Worm (Caenorhabditis elegans) whole organism, L2 larva: ENCODE measurements around the gene catp-4.

ENCODE experiments used
- C34F6.9 ChIP-seq: fragments of 150-350 bp; optimal IDR thresholded peaks from 2 replicates; lab custom pipeline; 2014; ENCODE audit warnings: missing biosample characterization, missing genetic modification characterization
- Y55F3AM.14 ChIP-seq: fragments of 200-800 bp; sonication (Bioruptor generic); optimal IDR thresholded peaks from 2 replicates; lab custom pipeline; 2018; ENCODE audit warnings: mild to moderate bottlenecking, missing genetic modification characterization, missing compliant biosample characterization
- alr-1 ChIP-seq: fragments of 150-350 bp; optimal IDR thresholded peaks from 2 replicates; lab custom pipeline; 2014; ENCODE audit warnings: missing biosample characterization, missing genetic modification characterization
- aly-2 ChIP-seq: fragments of 150-350 bp; optimal IDR thresholded peaks from 2 replicates; lab custom pipeline; 2014; ENCODE audit warnings: missing biosample characterization, missing genetic modification characterization
- ama-1 ChIP-seq: fragments of 150-350 bp; optimal IDR thresholded peaks from 2 replicates; lab custom pipeline; 2018; ENCODE audit warnings: inconsistent platforms
- blmp-1 ChIP-seq: sonication (generic microtip); optimal IDR thresholded peaks from 2 replicates; lab custom pipeline; 2017; ENCODE audit warnings: missing genetic modification characterization, mild to moderate bottlenecking, missing compliant biosample characterization, antibody characterized with exemption, moderate library complexity; ENCODE audit not compliant: insufficient read depth
- ceh-16 ChIP-seq: fragments of 150-350 bp; optimal IDR thresholded peaks from 2 replicates; lab custom pipeline; 2014; ENCODE audit warnings: missing biosample characterization, missing genetic modification characterization
- ceh-82 ChIP-seq: fragments of 150-350 bp; optimal IDR thresholded peaks from 2 replicates; lab custom pipeline; 2014; ENCODE audit warnings: missing biosample characterization, missing genetic modification characterization
- crh-2 ChIP-seq: sonication (generic microtip); optimal IDR thresholded peaks from 2 replicates; lab custom pipeline; 2017; ENCODE audit warnings: missing biosample characterization, missing genetic modification characterization
- dmd-4 ChIP-seq: sonication (generic microtip); optimal IDR thresholded peaks from 2 replicates; lab custom pipeline; 2017; ENCODE audit warnings: missing biosample characterization, missing genetic modification characterization
- egl-27 ChIP-seq: sonication (generic microtip); optimal IDR thresholded peaks from 3 replicates; lab custom pipeline; 2017; ENCODE audit warnings: missing biosample characterization, missing genetic modification reagents, missing genetic modification characterization
- elt-1 ChIP-seq: fragments of 150-350 bp; optimal IDR thresholded peaks from 2 replicates; lab custom pipeline; 2014; ENCODE audit warnings: missing biosample characterization, missing genetic modification characterization
- gmeb-1 ChIP-seq: fragments of 150-350 bp; optimal IDR thresholded peaks from 2 replicates; lab custom pipeline; 2014; ENCODE audit warnings: missing biosample characterization, missing genetic modification characterization
- lin-11 ChIP-seq: fragments of 150-350 bp; sonication (generic microtip); optimal IDR thresholded peaks from 2 replicates; lab custom pipeline; 2014; ENCODE audit warnings: missing biosample characterization, missing genetic modification characterization, inconsistent platforms, mixed read lengths
- lin-39 ChIP-seq: fragments of 150-350 bp; optimal IDR thresholded peaks from 2 replicates; lab custom pipeline; 2014; ENCODE audit warnings: missing biosample characterization, missing genetic modification reagents, missing genetic modification characterization
- lsy-2 ChIP-seq, 2 experiments: fragments of 150-350 bp in 1 of 2; sonication (generic microtip) in 1 of 2; optimal IDR thresholded peaks; 2 replicates each; lab custom pipeline; 2014 to 2017; ENCODE audit warnings: missing biosample characterization in 2 of 2, missing genetic modification characterization in 2 of 2
- mbf-1 ChIP-seq: sonication (generic microtip); optimal IDR thresholded peaks from 2 replicates; lab custom pipeline; 2017; ENCODE audit warnings: missing biosample characterization, missing genetic modification characterization
- mdl-1 ChIP-seq, 2 experiments: fragments of 150-350 bp in 1 of 2; sonication (generic microtip) in 1 of 2; optimal IDR thresholded peaks; 2 replicates each; lab custom pipeline; 2017; ENCODE audit warnings: missing biosample characterization in 2 of 2, missing genetic modification characterization in 2 of 2
- nhr-11 ChIP-seq: fragments of 150-350 bp; optimal IDR thresholded peaks from 2 replicates; lab custom pipeline; 2014; ENCODE audit warnings: missing biosample characterization, missing genetic modification characterization
- nhr-129 ChIP-seq: fragments of 150-350 bp; optimal IDR thresholded peaks from 2 replicates; lab custom pipeline; 2014; ENCODE audit warnings: missing biosample characterization, missing genetic modification characterization
- nhr-21 ChIP-seq: fragments of 150-350 bp; optimal IDR thresholded peaks from 2 replicates; lab custom pipeline; 2014; ENCODE audit warnings: missing biosample characterization, missing genetic modification characterization
- nhr-23 ChIP-seq: fragments of 150-350 bp; optimal IDR thresholded peaks from 2 replicates; lab custom pipeline; 2014; ENCODE audit warnings: missing biosample characterization, missing genetic modification reagents, missing genetic modification characterization
- nhr-6 ChIP-seq: fragments of 150-350 bp; optimal IDR thresholded peaks from 2 replicates; lab custom pipeline; 2014; ENCODE audit warnings: missing biosample characterization, missing genetic modification characterization
- nhr-77 ChIP-seq: fragments of 150-350 bp; optimal IDR thresholded peaks from 2 replicates; lab custom pipeline; 2014; ENCODE audit warnings: missing biosample characterization, missing genetic modification characterization
- sem-4 ChIP-seq: fragments of 150-350 bp; optimal IDR thresholded peaks from 2 replicates; lab custom pipeline; 2014; ENCODE audit warnings: missing biosample characterization, missing genetic modification reagents, missing genetic modification characterization
- skn-1 ChIP-seq: sonication (generic microtip); optimal IDR thresholded peaks from 2 replicates; lab custom pipeline; 2017; ENCODE audit warnings: missing biosample characterization, missing genetic modification characterization
- sma-3 ChIP-seq: sonication (generic microtip); optimal IDR thresholded peaks from 2 replicates; lab custom pipeline; 2016; ENCODE audit warnings: missing genetic modification reagents, missing genetic modification characterization, missing compliant biosample characterization
- sma-9 ChIP-seq, 2 experiments: fragments of 150-350 bp in 1 of 2; sonication (generic microtip) in 1 of 2; optimal IDR thresholded peaks; 2 replicates each; lab custom pipeline; 2014 to 2016; ENCODE audit warnings: missing genetic modification characterization in 2 of 2, mild to moderate bottlenecking in 1 of 2, missing biosample characterization in 1 of 2, missing compliant biosample characterization in 1 of 2, missing genetic modification reagents in 1 of 2, moderate library complexity in 1 of 2
- snpc-4 ChIP-seq: fragments of 150-350 bp; optimal IDR thresholded peaks from 2 replicates; lab custom pipeline; 2014; ENCODE audit warnings: missing biosample characterization, missing genetic modification characterization
- unc-39 ChIP-seq: fragments of 150-350 bp; optimal IDR thresholded peaks from 2 replicates; lab custom pipeline; 2014; ENCODE audit warnings: missing biosample characterization, missing genetic modification characterization
- unc-55 ChIP-seq: fragments of 150-350 bp; sonication (generic microtip); optimal IDR thresholded peaks from 3 replicates; lab custom pipeline; 2014; ENCODE audit warnings: missing biosample characterization, missing genetic modification reagents, missing genetic modification characterization
- unc-62 ChIP-seq: fragments of 150-350 bp; optimal IDR thresholded peaks from 2 replicates; lab custom pipeline; 2014; ENCODE audit warnings: missing biosample characterization, missing genetic modification reagents, missing genetic modification characterization
- ztf-1 ChIP-seq: fragments of 200-800 bp; sonication (Bioruptor generic); conservative IDR thresholded peaks from 2 replicates; pipeline ENCODE4 v1.3.6; 2022; ENCODE audit warnings: missing genetic modification characterization, missing compliant biosample characterization
- ztf-4 ChIP-seq: fragments of 150-350 bp; optimal IDR thresholded peaks from 2 replicates; lab custom pipeline; 2014; ENCODE audit warnings: missing biosample characterization, missing genetic modification characterization

Gene catp-4

ce11 chrII:14618764-14619163, 25.4 kb downstream of the catp-4 start:
- no peak for TF ChIP-seq ceh-16 (tag; lab: Kevin White, UChicago)
- TF ChIP-seq sma-3 (GFP tag; lab: Kevin White, UChicago), result peak; percentile 1
- TF ChIP-seq nhr-21, result peak; percentile 1

- no peak for TF ChIP-seq dmd-4 (tag; lab: Kevin White, UChicago)
- peak; percentile 28 for TF ChIP-seq sma-9 (GFP tag; optimal IDR thresholded peaks at IDR 0.05; lab: Kevin White, UChicago)
- no peak for TF ChIP-seq sma-9 (tag; optimal IDR thresholded peaks at IDR 0.05; lab: Kevin White, UChicago)
- no peak for TF ChIP-seq nhr-11 (tag; lab: Kevin White, UChicago)
- TF ChIP-seq nhr-23 (tag; lab: Kevin White, UChicago), result no peak
- peak; percentile 40 for TF ChIP-seq nhr-21
- TF ChIP-seq sem-4, result no peak
- TF ChIP-seq crh-2 (tag; lab: Kevin White, UChicago), result no peak
Measured at ce11 chrII:14619806-14620205, 26.4 kb downstream of the catp-4 start.

DNA sequence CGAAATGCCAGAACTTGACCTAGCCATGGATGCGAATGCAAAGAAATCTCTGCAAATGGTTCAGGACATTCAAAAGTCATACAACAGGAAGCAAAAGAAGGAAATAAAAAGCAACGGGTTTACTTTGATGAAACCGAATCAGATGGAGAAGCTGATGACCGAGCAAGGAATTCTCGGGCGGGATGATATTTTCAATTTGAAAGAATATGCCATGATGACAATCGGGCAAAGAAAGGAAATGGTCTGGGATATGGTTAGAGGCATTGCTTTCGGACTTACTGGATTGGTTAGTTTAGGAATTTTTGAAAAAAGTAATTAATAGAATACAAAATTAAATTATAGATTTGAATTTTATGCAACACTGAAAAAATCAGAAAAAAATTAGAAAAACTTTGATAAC, 27.3 kb downstream of the catp-4 start:
- TF ChIP-seq ztf-1 (GFP tag; lab: Robert Waterston, UW) (no peak), lin-11 (tag; lab: Kevin White, UChicago) (no peak), lin-39 (tag; lab: Kevin White, UChicago) (no peak), gmeb-1 (tag; lab: Kevin White, UChicago) (no peak), crh-2 (tag; lab: Kevin White, UChicago) (no peak), nhr-21 (no peak), C34F6.9 (tag; lab: Kevin White, UChicago) (no peak), ceh-82 (no peak), unc-39 (tag; lab: Kevin White, UChicago) (no peak), mbf-1 (tag; lab: Kevin White, UChicago) (no peak), snpc-4 (tag; lab: Kevin White, UChicago) (no peak), nhr-129 (no peak), ztf-4 (tag; lab: Kevin White, UChicago) (no peak), mdl-1 (tag; optimal IDR thresholded peaks at IDR 0.05; lab: Kevin White, UChicago) (no peak), ama-1 (lab: Kevin White, UChicago) (no peak), elt-1 (tag; lab: Kevin White, UChicago) (no peak), lsy-2 (tag; optimal IDR thresholded peaks at IDR 0.05; lab: Kevin White, UChicago) (no peak), nhr-77 (tag; lab: Kevin White, UChicago) (no peak), unc-55 (no peak), nhr-23 (tag; lab: Kevin White, UChicago) (no peak)

ce11 chrII:14622758-14623157, 29.4 kb downstream of the catp-4 start, which contains the start of gene mltn-10:
TSS of gene mltn-10 (plus strand) at chrII:14623058.
- TF ChIP-seq ztf-4 (tag; lab: Kevin White, UChicago) (no peak), C34F6.9 (tag; lab: Kevin White, UChicago) (no peak), sma-3 (GFP tag; lab: Kevin White, UChicago) (no peak), aly-2 (tag; lab: Kevin White, UChicago) (no peak), lin-39 (tag; lab: Kevin White, UChicago) (no peak), ama-1 (lab: Kevin White, UChicago) (no peak), nhr-6 (tag; lab: Kevin White, UChicago) (no peak), egl-27 (no peak), ztf-1 (GFP tag; lab: Robert Waterston, UW) (no peak), alr-1 (no peak), nhr-11 (tag; lab: Kevin White, UChicago) (no peak), elt-1 (tag; lab: Kevin White, UChicago) (no peak), Y55F3AM.14 (GFP tag; lab: Kevin White, UChicago) (no peak), sma-9 (GFP tag; optimal IDR thresholded peaks at IDR 0.05; lab: Kevin White, UChicago) (no peak), sma-9 (tag; optimal IDR thresholded peaks at IDR 0.05; lab: Kevin White, UChicago) (no peak), ceh-82 (no peak), skn-1 (no peak), ceh-16 (tag; lab: Kevin White, UChicago) (no peak), nhr-21 (no peak), unc-62 (GFP tag; lab: Kevin White, UChicago) (no peak)
- TF ChIP-seq, all 48 proteins: peak for 0

- TF ChIP-seq snpc-4 (tag; lab: Kevin White, UChicago) (no peak), blmp-1 (tag; lab: Kevin White, UChicago) (peak; percentile 52), unc-62 (GFP tag; lab: Kevin White, UChicago) (no peak), mdl-1 (tag; optimal IDR thresholded peaks at IDR 0.05; lab: Kevin White, UChicago) (no peak), skn-1 (no peak), ceh-16 (tag; lab: Kevin White, UChicago) (no peak)
- TF ChIP-seq, all 48 proteins: peak for 1
Measured at ce11 chrII:14626883-14627282, 33.5 kb downstream of the catp-4 start.
